Fruit fly (Drosophila melanogaster): ENCODE data around the gene CG7886.

DNA sequence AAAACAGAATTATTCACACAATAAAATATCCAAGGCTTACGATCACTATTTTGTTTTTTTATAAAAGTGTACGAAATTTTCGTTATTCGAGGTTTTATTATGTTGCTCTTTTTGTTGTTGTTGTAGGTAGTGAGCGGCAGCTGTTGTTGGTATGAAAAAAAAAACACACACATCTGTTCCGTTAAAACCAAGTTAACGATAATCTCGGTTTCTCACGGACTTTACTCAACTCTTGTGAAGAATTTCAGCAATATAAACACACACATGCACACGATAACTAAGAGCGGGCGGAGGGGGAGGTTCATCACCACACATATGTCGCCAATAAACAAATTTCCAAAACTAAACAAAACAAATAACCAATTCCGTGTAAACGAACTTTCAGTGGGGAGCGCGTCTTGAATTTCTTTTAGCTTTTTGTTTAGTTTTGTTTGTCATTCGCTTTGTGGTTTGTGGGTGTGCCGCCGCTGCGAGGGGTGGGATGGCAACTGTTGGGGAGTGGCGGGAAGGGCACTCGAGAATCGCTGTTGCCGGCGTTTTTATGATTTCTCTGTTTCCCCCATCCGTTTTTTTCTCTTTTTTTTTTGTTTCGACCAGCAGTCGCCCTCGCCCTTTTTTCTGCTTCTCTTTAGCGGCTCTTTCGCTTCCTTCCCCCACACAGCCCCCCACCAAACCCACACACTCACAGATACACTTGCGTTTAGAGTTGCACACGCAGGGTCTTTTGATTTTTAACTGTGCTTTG is 12.0 kb upstream of the CG7886 start:
- TF ChIP-seq h (optimal IDR thresholded peaks at IDR 0.05) (no peak), psq (optimal IDR thresholded peaks at IDR 0.05) (no peak), ttk (optimal IDR thresholded peaks at IDR 0.05) (no peak), Myc (optimal IDR thresholded peaks at IDR 0.05) (no peak)
